Worm (Caenorhabditis elegans) whole organism, L4/young adult: ENCODE results near the gene F10E9.12.

Source experiments
- dao-5 ChIP-seq: sonication (generic microtip); optimal IDR thresholded peaks from 2 replicates; lab custom pipeline; 2016; ENCODE audit warnings: missing genotype, missing genetic modification characterization, moderate library complexity, missing compliant biosample characterization
- him-1 ChIP-seq: sonication (generic microtip); optimal IDR thresholded peaks from 2 replicates; lab custom pipeline; 2016; ENCODE audit warnings: missing genotype, missing genetic modification reagents, missing genetic modification characterization, missing compliant biosample characterization

DNA sequence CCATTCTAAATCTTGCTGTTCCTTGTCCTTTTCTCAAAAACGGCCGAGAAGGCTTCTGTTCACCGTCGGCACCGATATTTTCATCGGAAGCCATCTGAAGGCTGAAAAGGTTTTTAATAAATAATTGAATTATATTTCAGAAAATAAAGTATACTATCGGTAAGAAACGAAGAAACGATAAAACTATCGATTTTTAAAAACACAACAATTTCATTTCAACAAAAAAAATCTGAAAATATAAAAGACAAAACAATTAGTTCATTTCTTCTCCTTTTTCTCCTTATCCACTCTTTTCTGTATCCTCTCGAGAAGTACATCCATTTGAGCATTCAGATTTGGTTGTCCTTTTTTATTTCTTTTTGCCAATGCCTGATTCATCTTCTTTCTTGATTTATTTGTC lies 5.9 kb upstream of the F10E9.12 start, which contains the start of gene sas-4:
- no peak for TF ChIP-seq dao-5 (tag; lab: Kevin White, UChicago)
- no peak for TF ChIP-seq him-1
